Worm (Caenorhabditis elegans) whole organism, midembryonic: ENCODE measurements around the gene ucp-4.

Source experiments
- T22C8.4 ChIP-seq: fragments of 200-800 bp; sonication (Bioruptor generic); IDR thresholded peaks from 2 replicates; pipeline ENCODE4 v1.3.6; 2022; ENCODE audit warnings: missing genetic modification characterization, missing compliant biosample characterization
- cog-1 ChIP-seq: sonication (generic microtip); optimal IDR thresholded peaks from 2 replicates; lab custom pipeline; 2016; ENCODE audit warnings: missing genetic modification characterization, missing compliant biosample characterization

DNA sequence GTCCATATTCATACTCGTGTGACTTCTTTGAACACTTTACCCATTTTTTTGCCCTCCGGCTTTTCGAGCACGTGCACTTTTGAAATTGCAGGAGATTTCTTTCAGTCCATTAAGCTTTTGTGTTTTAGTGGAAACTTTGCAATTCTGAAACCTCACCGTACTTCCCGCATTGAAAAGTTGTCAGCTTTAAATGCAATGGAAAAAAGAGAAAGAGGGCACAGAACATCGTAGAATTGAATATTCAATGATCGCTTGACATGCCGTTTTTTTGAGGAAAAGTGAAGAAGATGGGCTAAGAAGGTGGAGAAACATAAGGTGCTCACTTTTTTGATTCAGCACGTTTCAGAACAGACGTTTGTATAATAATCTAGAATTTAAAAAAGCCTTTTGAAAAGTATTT is 19.7 kb upstream of the ucp-4 start:
- TF ChIP-seq cog-1 (tag; lab: Kevin White, UChicago): no peak
- TF ChIP-seq T22C8.4: no peak
